Worm (Caenorhabditis elegans): ENCODE measurements around the gene B0304.2.

The B0304.2 gene

DNA sequence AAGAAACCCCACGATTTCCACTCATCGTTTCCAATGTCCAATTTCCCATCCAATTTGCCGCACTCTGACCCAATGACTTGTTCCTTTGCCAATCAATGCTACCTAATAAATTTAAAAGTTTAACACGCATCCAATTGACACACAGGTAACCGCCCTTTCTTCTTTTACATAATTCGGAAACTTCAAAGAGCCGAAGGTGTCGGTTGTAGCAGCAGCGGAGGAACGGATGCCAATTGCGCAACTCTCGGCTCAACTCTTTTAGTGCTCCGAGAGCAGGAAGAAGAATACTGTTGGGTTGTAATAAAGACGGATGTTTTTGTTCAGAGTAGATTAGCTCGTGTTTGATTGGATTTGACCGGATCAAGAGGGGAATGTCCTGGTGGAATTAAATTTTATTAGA lies 6.2 kb upstream of the B0304.2 start:
- TF ChIP-seq ceh-91 (GFP tag; IDR thresholded peaks at IDR 0.05) (no peak), snpc-4 (GFP tag; optimal IDR thresholded peaks at IDR 0.05) (no peak), snpc-4 (tag; optimal IDR thresholded peaks at IDR 0.05) (no peak), sptf-2 (GFP tag; optimal IDR thresholded peaks at IDR 0.05) (no peak), chd-7 (tag; optimal IDR thresholded peaks at IDR 0.05) (no peak), hlh-12 (tag; optimal IDR thresholded peaks at IDR 0.05) (no peak), snpc-1.3 (tag; optimal IDR thresholded peaks at IDR 0.05; ENCODE audit: insufficient read depth) (no peak), ZK185.1 (tag; optimal IDR thresholded peaks at IDR 0.05; ENCODE audit: poor library complexity, severe bottlenecking) (no peak), bed-2 (GFP tag; IDR thresholded peaks at IDR 0.05) (no peak), B0336.3 (GFP tag; IDR thresholded peaks at IDR 0.05) (no peak), ztf-25 (GFP tag; IDR thresholded peaks at IDR 0.05) (no peak)

DNA sequence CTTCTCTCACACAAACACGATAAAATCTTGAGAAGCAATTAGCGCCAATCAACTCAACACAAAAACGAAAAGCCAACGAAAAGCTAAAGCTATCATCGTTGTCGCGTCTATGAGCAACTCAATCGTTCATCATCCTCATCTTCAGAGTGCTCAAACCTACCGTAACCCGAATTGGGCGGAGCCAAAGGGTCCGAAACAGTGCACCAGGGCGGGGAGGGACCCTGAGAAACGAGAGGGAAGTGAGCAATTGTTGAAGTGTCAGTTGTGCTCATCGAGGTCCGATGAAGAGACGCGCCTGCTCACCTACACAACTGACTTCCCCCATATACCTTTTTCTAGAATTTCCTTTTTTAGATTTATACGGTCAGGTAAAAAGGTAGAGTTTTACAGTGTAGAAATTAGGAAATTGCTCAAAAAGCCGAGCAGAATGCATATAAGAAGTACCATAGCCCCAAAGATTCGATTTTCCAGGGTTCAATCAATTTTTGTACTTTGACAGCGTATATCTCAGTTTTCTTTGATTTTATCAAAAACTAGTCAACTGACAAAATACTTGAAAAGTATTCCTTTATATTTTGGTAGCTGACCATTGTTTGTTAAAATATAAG lies 5.0 kb upstream of the B0304.2 start, which contains the start of gene hlh-1:
hlh-1 (plus strand) TSS at position 275 of the 608 bp plus-strand sequence.
- TF ChIP-seq K12H6.12 (tag; optimal IDR thresholded peaks at IDR 0.05) = peak; percentile 3
- no peak for TF ChIP-seq lin-40 (tag; optimal IDR thresholded peaks at IDR 0.05)

DNA sequence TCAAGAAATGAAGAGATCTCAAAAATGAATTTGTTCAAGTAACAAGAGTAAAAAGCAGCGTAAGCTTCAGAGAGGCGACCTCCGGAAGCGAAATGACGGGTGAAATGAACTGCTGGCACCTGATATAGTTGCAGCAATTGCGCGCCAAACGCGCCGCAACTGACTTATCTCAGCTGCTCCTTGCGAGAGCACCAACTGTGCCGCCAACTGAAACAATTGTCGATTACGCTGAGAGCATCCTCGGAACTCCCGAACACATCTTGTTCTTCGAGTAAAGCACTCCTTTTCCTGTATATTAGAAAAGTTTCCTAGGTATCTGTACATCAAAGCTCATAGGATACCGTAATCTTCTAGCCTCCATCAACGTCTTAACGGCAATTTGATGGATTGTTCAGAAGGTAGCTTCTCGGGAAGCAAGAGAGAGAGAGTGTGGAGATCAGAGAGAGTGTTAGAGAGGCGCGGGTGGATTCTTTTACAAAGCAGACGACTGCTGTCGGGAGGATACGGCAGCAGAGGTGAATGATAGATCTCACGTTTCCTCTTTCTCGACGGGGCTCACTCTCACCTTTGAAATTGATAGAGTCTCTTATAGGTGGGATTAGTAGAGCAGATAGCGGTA lies 3.3 kb upstream of the B0304.2 start:
- TF ChIP-seq egl-44 (GFP tag; IDR thresholded peaks at IDR 0.05) (no peak), zfh-2 (GFP tag; conservative IDR thresholded peaks at IDR 0.05) (0 out of 2 replicates have a peak, but pooled peaks have one; percentile 4), cebp-1 (GFP tag; IDR thresholded peaks at IDR 0.05) (no peak), cebp-1 (tag; optimal IDR thresholded peaks at IDR 0.05) (no peak)

DNA sequence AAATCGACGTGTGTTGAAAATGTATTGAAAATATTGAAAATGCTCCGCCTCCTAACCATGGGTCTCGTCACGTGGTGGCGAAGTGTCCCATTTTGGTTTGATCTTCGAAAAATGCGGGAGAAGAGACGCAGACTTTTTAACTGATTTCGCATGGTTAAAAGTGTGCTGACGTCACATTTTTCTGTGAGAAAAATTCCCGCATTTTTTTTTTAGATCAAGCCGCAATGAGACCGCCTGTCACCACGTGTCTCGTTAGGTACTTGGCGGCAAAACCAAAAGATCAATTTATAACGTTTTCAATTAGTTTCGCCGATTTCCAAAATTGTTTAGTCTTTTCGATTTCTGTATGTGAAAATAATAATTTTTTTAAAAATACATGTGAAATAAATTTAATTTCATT lies 1.8 kb downstream of the B0304.2 start:
- TF ChIP-seq ceh-91 (GFP tag; IDR thresholded peaks at IDR 0.05) (0 out of 2 replicates have a peak, but pooled peaks have one; percentile 11), nhr-90 (tag; optimal IDR thresholded peaks at IDR 0.05) (no peak), madf-6 (GFP tag; IDR thresholded peaks at IDR 0.05) (peak; percentile 81), F33H1.4 (GFP tag; IDR thresholded peaks at IDR 0.05) (no peak), lir-1 (GFP tag; conservative IDR thresholded peaks at IDR 0.05) (no peak), chd-7 (tag; optimal IDR thresholded peaks at IDR 0.05) (no peak), efl-1 (GFP tag; optimal IDR thresholded peaks at IDR 0.05) (peak; percentile 59), F39B2.1 (GFP tag; IDR thresholded peaks at IDR 0.05) (no peak), xnd-1 (tag; optimal IDR thresholded peaks at IDR 0.05) (peak; percentile 41), madf-8 (GFP tag; conservative IDR thresholded peaks at IDR 0.05) (peak; percentile 62)

DNA sequence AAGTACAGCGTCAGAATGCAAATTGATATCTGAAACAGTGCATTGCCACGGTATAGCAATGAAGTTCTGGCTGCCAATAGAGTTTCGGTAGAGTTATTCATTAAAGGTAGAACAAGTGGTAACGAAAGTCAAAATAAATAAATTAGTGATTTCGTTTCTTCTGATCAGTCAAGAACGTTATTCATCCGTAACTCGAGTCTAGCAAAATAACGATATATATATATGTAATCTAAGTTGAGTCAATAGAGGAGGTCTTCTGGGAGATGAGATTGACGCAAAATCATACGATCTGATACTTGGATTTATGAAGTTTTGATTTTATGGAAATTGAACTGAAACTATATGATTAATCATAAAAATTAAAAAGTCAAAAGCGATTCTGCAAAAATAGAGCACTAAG lies 4.4 kb downstream of the B0304.2 start, which contains the start of gene sra-35:
sra-35 (minus strand) TSS at position 101 of the 400 bp plus-strand sequence.
- TF ChIP-seq akir-1 (GFP tag; optimal IDR thresholded peaks at IDR 0.05) (no peak), attf-5 (GFP tag; optimal IDR thresholded peaks at IDR 0.05) (no peak), ama-1 (optimal IDR thresholded peaks at IDR 0.05) (no peak), ama-1 (GFP tag; optimal IDR thresholded peaks at IDR 0.05) (no peak), mel-28 (tag; optimal IDR thresholded peaks at IDR 0.05; ENCODE audit: borderline replicate concordance) (no peak), Y95B8A.8 (GFP tag; IDR thresholded peaks at IDR 0.05) (no peak), chd-7 (tag; optimal IDR thresholded peaks at IDR 0.05) (no peak), egl-44 (GFP tag; IDR thresholded peaks at IDR 0.05) (no peak)
